Worm (Caenorhabditis elegans): ENCODE results near the gene mex-6.

- TF ChIP-seq unc-62 (GFP tag; optimal IDR thresholded peaks at IDR 0.05) (no peak), mdl-1 (tag; optimal IDR thresholded peaks at IDR 0.05) (no peak), ztf-11 (tag; optimal IDR thresholded peaks at IDR 0.05) (no peak), nhr-23 (tag; optimal IDR thresholded peaks at IDR 0.05) (no peak), ceh-28 (tag; optimal IDR thresholded peaks at IDR 0.05) (no peak), nhr-28 (tag; optimal IDR thresholded peaks at IDR 0.05) (no peak), elt-1 (tag; optimal IDR thresholded peaks at IDR 0.05) (no peak)
Measured at ce11 chrII:9528480-9528879, 4.5 kb downstream of the mex-6 start, which contains the start of gene sra-2.
